Fruit fly (Drosophila melanogaster) whole organism, embryonic: ENCODE measurements around the gene Rab9D.

Experiments used
- Antp ChIP-seq: fragments of 200-800 bp; sonication (Bioruptor generic); optimal IDR thresholded peaks from 3 replicates; lab custom pipeline; 2016; ENCODE audit warnings: missing biosample characterization, missing genetic modification characterization
- Atf3 ChIP-seq: fragments of 200-800 bp; sonication (Bioruptor generic); optimal IDR thresholded peaks from 3 replicates; lab custom pipeline; 2016; ENCODE audit warnings: missing biosample characterization, missing genetic modification characterization
- B-H2 ChIP-seq: fragments of 200-800 bp; sonication (Bioruptor generic); optimal IDR thresholded peaks from 2 replicates; lab custom pipeline; 2018; ENCODE audit warnings: missing biosample characterization, mild to moderate bottlenecking, missing genetic modification characterization
- C15 ChIP-seq: fragments of 200-800 bp; sonication (Bioruptor generic); IDR thresholded peaks from 3 replicates; pipeline ENCODE4 v1.3.6; 2022; ENCODE audit warnings: missing biosample characterization, missing genetic modification characterization
- CG10431 ChIP-seq: fragments of 200-800 bp; sonication (Bioruptor generic); optimal IDR thresholded peaks from 3 replicates; lab custom pipeline; 2018; ENCODE audit warnings: missing biosample characterization, mild to moderate bottlenecking, missing genetic modification characterization
- CG11456 ChIP-seq: fragments of 200-800 bp; sonication (Bioruptor generic); IDR thresholded peaks from 3 replicates; pipeline ENCODE4 v1.3.6; 2022; ENCODE audit warnings: missing biosample characterization, missing genetic modification characterization
- CG11723 ChIP-seq: fragments of 200-800 bp; sonication (Bioruptor generic); optimal IDR thresholded peaks from 2 replicates; lab custom pipeline; 2017; ENCODE audit warnings: missing biosample characterization, mild to moderate bottlenecking, missing genetic modification characterization
- CG13123 ChIP-seq: fragments of 200-800 bp; sonication (Bioruptor generic); optimal IDR thresholded peaks from 2 replicates; lab custom pipeline; 2016; ENCODE audit warnings: missing biosample characterization, missing genetic modification characterization
- CG15073 ChIP-seq: fragments of 200-800 bp; sonication (Bioruptor generic); optimal IDR thresholded peaks from 2 replicates; lab custom pipeline; 2016; ENCODE audit warnings: missing biosample characterization, missing genetic modification characterization
- CG1529 ChIP-seq: fragments of 200-800 bp; sonication (Bioruptor generic); optimal IDR thresholded peaks from 3 replicates; lab custom pipeline; 2018; ENCODE audit warnings: missing biosample characterization, missing genetic modification characterization
- CG17359 ChIP-seq: fragments of 200-800 bp; sonication (Bioruptor generic); optimal IDR thresholded peaks from 3 replicates; lab custom pipeline; 2018; ENCODE audit warnings: missing biosample characterization, mild to moderate bottlenecking, missing genetic modification characterization, moderate library complexity
- CG1792 ChIP-seq: fragments of 200-800 bp; sonication (Bioruptor generic); optimal IDR thresholded peaks from 2 replicates; lab custom pipeline; 2016; ENCODE audit warnings: missing biosample characterization, missing genetic modification characterization
- CG2202 ChIP-seq: fragments of 200-800 bp; sonication (Bioruptor generic); optimal IDR thresholded peaks from 2 replicates; lab custom pipeline; 2018; ENCODE audit warnings: missing biosample characterization, mild to moderate bottlenecking, missing genetic modification characterization
- CG2678 ChIP-seq: fragments of 200-800 bp; sonication (Bioruptor generic); optimal IDR thresholded peaks from 3 replicates; lab custom pipeline; 2019; ENCODE audit warnings: missing biosample characterization, mild to moderate bottlenecking, missing genetic modification characterization, moderate library complexity
- CG4707 ChIP-seq: fragments of 200-800 bp; sonication (Bioruptor generic); optimal IDR thresholded peaks from 2 replicates; lab custom pipeline; 2018; ENCODE audit warnings: missing biosample characterization, mild to moderate bottlenecking, missing genetic modification characterization, moderate library complexity
- CG6254 ChIP-seq: fragments of 200-800 bp; sonication (Bioruptor generic); optimal IDR thresholded peaks from 3 replicates; lab custom pipeline; 2017; ENCODE audit warnings: mild to moderate bottlenecking, missing biosample characterization, missing genetic modification reagents, missing genetic modification characterization
- CG7839 ChIP-seq: fragments of 200-800 bp; sonication (Bioruptor generic); optimal IDR thresholded peaks from 3 replicates; lab custom pipeline; 2018; ENCODE audit warnings: missing biosample characterization, mild to moderate bottlenecking, missing genetic modification characterization, moderate library complexity
- CG8924 ChIP-seq: fragments of 200-800 bp; optimal IDR thresholded peaks from 3 replicates; lab custom pipeline; 2019; ENCODE audit warnings: missing biosample characterization, mild to moderate bottlenecking, missing genetic modification characterization, moderate library complexity
- Camta ChIP-seq: fragments of 200-800 bp; sonication (Bioruptor generic); optimal IDR thresholded peaks from 2 replicates; lab custom pipeline; 2016; ENCODE audit warnings: missing biosample characterization, missing genetic modification characterization
- D ChIP-seq, 2 experiments: fragments of 200-800 bp in 1 of 2; fragments of >200 bp in 1 of 2; sonication (Bioruptor generic) in 1 of 2; optimal IDR thresholded peaks; 2 replicates in 1 of 2; 3 replicates in 1 of 2; lab custom pipeline; 2017; ENCODE audit warnings: mild to moderate bottlenecking in 1 of 2, missing biosample characterization in 1 of 2, missing genetic modification characterization in 1 of 2, missing genetic modification reagents in 1 of 2
- Dek ChIP-seq: fragments of 200-800 bp; sonication (Bioruptor generic); optimal IDR thresholded peaks from 3 replicates; lab custom pipeline; 2019; ENCODE audit warnings: missing biosample characterization, mild to moderate bottlenecking, missing genetic modification characterization, moderate library complexity
- HHEX ChIP-seq: fragments of 200-800 bp; sonication (Bioruptor generic); optimal IDR thresholded peaks from 3 replicates; lab custom pipeline; 2017; ENCODE audit warnings: missing biosample characterization, mild to moderate bottlenecking, missing genetic modification characterization, missing genetic modification reagents
- Mad ChIP-seq: fragments of 200-800 bp; sonication (Bioruptor generic); optimal IDR thresholded peaks from 2 replicates; lab custom pipeline; 2016; ENCODE audit warnings: missing biosample characterization, missing genetic modification characterization
- Max ChIP-seq: fragments of 200-800 bp; sonication (Bioruptor generic); optimal IDR thresholded peaks from 2 replicates; lab custom pipeline; 2016; ENCODE audit warnings: missing biosample characterization, mild to moderate bottlenecking, missing genetic modification characterization
- Meics ChIP-seq: fragments of 200-800 bp; sonication (Bioruptor generic); optimal IDR thresholded peaks from 2 replicates; lab custom pipeline; 2017; ENCODE audit warnings: missing biosample characterization, mild to moderate bottlenecking, missing genetic modification characterization
- Nf-YB ChIP-seq: fragments of 200-800 bp; sonication (Bioruptor generic); optimal IDR thresholded peaks from 3 replicates; lab custom pipeline; 2019; ENCODE audit warnings: missing biosample characterization, mild to moderate bottlenecking, missing genetic modification characterization, moderate library complexity
- Oaz ChIP-seq: fragments of 200-800 bp; sonication (Bioruptor generic); IDR thresholded peaks from 2 replicates; pipeline ENCODE4 v1.3.6; 2022; ENCODE audit warnings: missing biosample characterization, missing genetic modification characterization
- Poxn ChIP-seq: fragments of 200-800 bp; sonication (Bioruptor generic); IDR thresholded peaks from 2 replicates; pipeline ENCODE4 v1.3.6; 2022; ENCODE audit warnings: missing biosample characterization, missing genetic modification characterization
- Sin3A ChIP-seq: fragments of >200 bp; optimal IDR thresholded peaks from 2 replicates; lab custom pipeline; 2018
- Sox100B ChIP-seq: fragments of 200-800 bp; sonication (Bioruptor generic); optimal IDR thresholded peaks from 3 replicates; lab custom pipeline; 2018; ENCODE audit warnings: missing biosample characterization, mild to moderate bottlenecking, missing genetic modification characterization
- Sox102F ChIP-seq: fragments of 200-800 bp; sonication (Bioruptor generic); optimal IDR thresholded peaks from 2 replicates; lab custom pipeline; 2018; ENCODE audit warnings: missing biosample characterization, mild to moderate bottlenecking, missing genetic modification characterization, moderate library complexity
- Tbp ChIP-seq: fragments of >200 bp; optimal IDR thresholded peaks from 2 replicates; lab custom pipeline; 2018; ENCODE audit warnings: missing biosample characterization, missing genetic modification characterization
- az2 ChIP-seq: fragments of 200-800 bp; sonication (Bioruptor generic); optimal IDR thresholded peaks from 3 replicates; lab custom pipeline; 2016; ENCODE audit warnings: missing biosample characterization, missing genetic modification characterization
- bab2 ChIP-seq: fragments of 200-800 bp; sonication (Bioruptor generic); optimal IDR thresholded peaks from 2 replicates; lab custom pipeline; 2016; ENCODE audit warnings: missing biosample characterization, missing genetic modification characterization
- chinmo ChIP-seq: fragments of 200-800 bp; sonication (Bioruptor generic); IDR thresholded peaks from 4 replicates; pipeline ENCODE4 v1.3.6; 2022; ENCODE audit warnings: missing biosample characterization, missing genetic modification characterization; ENCODE audit not compliant: partially characterized antibody
- chn ChIP-seq: fragments of 200-800 bp; sonication (Bioruptor generic); optimal IDR thresholded peaks from 2 replicates; lab custom pipeline; 2016; ENCODE audit warnings: missing biosample characterization, missing genetic modification characterization
- da ChIP-seq: fragments of 200-800 bp; sonication (Bioruptor generic); optimal IDR thresholded peaks from 2 replicates; lab custom pipeline; 2016; ENCODE audit warnings: missing biosample characterization, missing genetic modification characterization
- disco-r ChIP-seq: fragments of 200-800 bp; sonication (Bioruptor generic); optimal IDR thresholded peaks from 2 replicates; lab custom pipeline; 2016; ENCODE audit warnings: missing biosample characterization, missing genetic modification characterization
- ems ChIP-seq: fragments of 200-800 bp; sonication (Bioruptor generic); optimal IDR thresholded peaks from 3 replicates; lab custom pipeline; 2016; ENCODE audit warnings: missing biosample characterization, missing genetic modification characterization
- fd3F ChIP-seq: fragments of 200-800 bp; sonication (Bioruptor generic); optimal IDR thresholded peaks from 2 replicates; lab custom pipeline; 2018; ENCODE audit warnings: missing biosample characterization, mild to moderate bottlenecking, missing genetic modification characterization, moderate library complexity
- fd96Cb ChIP-seq: fragments of 200-800 bp; sonication (Bioruptor generic); optimal IDR thresholded peaks from 2 replicates; lab custom pipeline; 2018; ENCODE audit warnings: missing biosample characterization, mild to moderate bottlenecking, missing genetic modification characterization, moderate library complexity
- ftz-f1 ChIP-seq: fragments of 200-800 bp; sonication (Bioruptor generic); optimal IDR thresholded peaks from 2 replicates; lab custom pipeline; 2016; ENCODE audit warnings: missing biosample characterization, missing genetic modification characterization
- gem ChIP-seq: fragments of 200-800 bp; sonication (Bioruptor generic); optimal IDR thresholded peaks from 2 replicates; lab custom pipeline; 2019; ENCODE audit warnings: missing biosample characterization, mild to moderate bottlenecking, missing genetic modification characterization, moderate library complexity
- hbn ChIP-seq: fragments of 200-800 bp; sonication (Bioruptor generic); IDR thresholded peaks from 2 replicates; pipeline ENCODE4 v1.3.6; 2022; ENCODE audit warnings: missing biosample characterization, missing genetic modification characterization; ENCODE audit not compliant: partially characterized antibody
- inv ChIP-seq: fragments of 200-800 bp; sonication (Bioruptor generic); IDR thresholded peaks from 2 replicates; pipeline ENCODE4 v1.3.6; 2022; ENCODE audit warnings: missing biosample characterization, missing genetic modification characterization; ENCODE audit not compliant: partially characterized antibody
- nau ChIP-seq: fragments of 200-800 bp; sonication (Bioruptor generic); optimal IDR thresholded peaks from 3 replicates; lab custom pipeline; 2017; ENCODE audit warnings: missing biosample characterization, mild to moderate bottlenecking, missing genetic modification characterization, missing genetic modification reagents
- oc ChIP-seq: fragments of 200-800 bp; sonication (Bioruptor generic); optimal IDR thresholded peaks from 2 replicates; lab custom pipeline; 2018; ENCODE audit warnings: missing biosample characterization, mild to moderate bottlenecking, missing genetic modification characterization, moderate library complexity
- p53 ChIP-seq: fragments of 200-800 bp; sonication (Bioruptor generic); optimal IDR thresholded peaks from 2 replicates; lab custom pipeline; 2016; ENCODE audit warnings: missing biosample characterization, missing genetic modification characterization
- sr ChIP-seq: fragments of 200-800 bp; sonication (Bioruptor generic); IDR thresholded peaks from 3 replicates; pipeline ENCODE4 v1.3.6; 2022; ENCODE audit warnings: missing biosample characterization, missing genetic modification characterization
- ttk ChIP-seq: fragments of 200-800 bp; sonication (Bioruptor generic); IDR thresholded peaks from 2 replicates; pipeline ENCODE4 v2.1.2; 2022; ENCODE audit warnings: missing biosample characterization, missing genetic modification characterization
- unpg ChIP-seq: fragments of 200-800 bp; sonication (Bioruptor generic); optimal IDR thresholded peaks from 3 replicates; lab custom pipeline; 2018; ENCODE audit warnings: missing biosample characterization, mild to moderate bottlenecking, missing genetic modification characterization, moderate library complexity

Gene Rab9D

DNA sequence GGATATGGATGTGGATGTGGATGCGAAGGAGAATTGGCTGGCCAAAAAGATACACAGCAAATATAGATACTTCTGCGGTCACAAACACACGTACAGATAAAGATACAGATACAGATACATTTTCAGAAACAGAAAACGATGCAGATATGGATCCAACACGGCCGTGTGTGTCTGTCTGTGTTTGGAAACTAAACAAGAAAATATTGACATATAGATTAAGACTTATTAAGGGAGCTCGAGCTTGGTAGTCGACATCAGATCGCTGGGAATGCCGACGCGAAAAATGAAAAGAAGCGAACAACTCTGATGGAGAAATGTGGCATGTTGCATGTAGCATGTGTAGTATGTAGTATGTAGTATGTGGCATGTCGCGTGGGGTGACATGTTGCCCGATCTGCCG, 6.8 kb upstream of the Rab9D start (continued):
- TF ChIP-seq Tbp (GFP tag; lab: Kevin White, UChicago) (no peak), C15 (GFP tag; lab: Robert Waterston, UW) (no peak), Max (no peak), fd96Cb (tag; lab: Kevin White, UChicago) (no peak), Sin3A (no peak), CG1792 (GFP tag; lab: Kevin White, UChicago) (no peak), ftz-f1 (GFP tag; lab: Kevin White, UChicago) (no peak), Dek (no peak), Atf3 (GFP tag; lab: Kevin White, UChicago) (no peak), az2 (GFP tag; lab: Kevin White, UChicago) (no peak), CG7839 (peak; percentile 10), Mad (GFP tag; lab: Kevin White, UChicago) (no peak), CG2678 (tag; lab: Kevin White, UChicago) (peak; percentile 45), CG15073 (GFP tag; lab: Kevin White, UChicago) (no peak), ttk (no peak), bab2 (GFP tag; lab: Kevin White, UChicago) (peak; percentile 38), ems (GFP tag; lab: Kevin White, UChicago) (no peak), disco-r (GFP tag; lab: Kevin White, UChicago) (no peak), B-H2 (GFP tag; lab: Kevin White, UChicago) (no peak), Antp (no peak), hbn (GFP tag; lab: Robert Waterston, UW) (no peak), p53 (no peak), CG10431 (GFP tag; lab: Kevin White, UChicago) (no peak), unpg (peak; percentile 61), nau (peak; percentile 23), chinmo (no peak), sr (GFP tag; lab: Robert Waterston, UW) (no peak), Sox102F (peak; percentile 13), CG11723 (peak; percentile 22), Nf-YB (GFP tag; lab: Kevin White, UChicago) (peak; percentile 31), CG4707 (peak; percentile 56), Camta (GFP tag; lab: Kevin White, UChicago) (peak; percentile 34), Meics (GFP tag; lab: Kevin White, UChicago) (no peak), HHEX (GFP tag; lab: Kevin White, UChicago) (peak; percentile 37), CG6254 (GFP tag; lab: Kevin White, UChicago) (peak; percentile 50), Sox100B (GFP tag; lab: Kevin White, UChicago) (peak; percentile 25), Oaz (GFP tag; lab: Robert Waterston, UW) (no peak), da (no peak), inv (GFP tag; lab: Robert Waterston, UW) (no peak), CG17359 (tag; lab: Kevin White, UChicago) (peak; percentile 23), D (optimal IDR thresholded peaks at IDR 0.05; lab: Kevin White, UChicago) (no peak), D (GFP tag; optimal IDR thresholded peaks at IDR 0.05; lab: Kevin White, UChicago) (peak; percentile 36), oc (tag; lab: Kevin White, UChicago) (no peak), gem (tag; lab: Kevin White, UChicago) (peak; percentile 56), CG8924 (peak; percentile 4), Poxn (GFP tag; lab: Robert Waterston, UW) (no peak), CG2202 (tag; lab: Kevin White, UChicago) (peak; percentile 74), fd3F (GFP tag; lab: Kevin White, UChicago) (no peak), CG1529 (peak; percentile 49), CG13123 (GFP tag; lab: Kevin White, UChicago) (no peak), chn (no peak), CG11456 (GFP tag; lab: Robert Waterston, UW) (no peak)
